Fruit fly (Drosophila melanogaster): ENCODE data around the gene CG10096.

DNA sequence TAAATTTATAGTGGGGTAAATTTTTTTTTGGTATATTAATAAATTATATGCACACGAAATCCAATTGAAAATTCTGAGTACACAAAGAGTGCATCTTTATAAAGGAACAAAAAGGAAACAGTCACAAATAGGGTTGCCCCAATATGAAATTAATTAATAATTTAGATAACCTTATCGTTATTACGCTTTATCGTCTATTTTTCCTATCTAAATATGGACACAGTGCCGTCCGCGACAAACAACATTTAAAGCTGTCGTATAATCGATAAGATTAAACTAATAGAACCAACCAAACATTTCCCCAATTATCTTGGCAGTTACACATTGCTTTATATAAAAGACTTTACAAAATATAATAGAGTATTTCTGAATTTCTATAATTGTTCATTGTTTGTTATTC, 2.3 kb upstream of the CG10096 start:
- TF ChIP-seq CTCF (optimal IDR thresholded peaks at IDR 0.05) (no peak), CG8478 (optimal IDR thresholded peaks at IDR 0.05) (no peak)
